Fruit fly (Drosophila melanogaster) whole organism, pupa: ENCODE results near the gene Sumo.

Experiments
- CG10348 ChIP-seq: fragments of 200-800 bp; sonication (Bioruptor generic); IDR thresholded peaks from 2 replicates; pipeline ENCODE4 v1.3.6; 2022; ENCODE audit warnings: missing biosample characterization, missing genetic modification characterization
- CG12605 ChIP-seq: fragments of 200-800 bp; sonication (Bioruptor generic); IDR thresholded peaks from 2 replicates; pipeline ENCODE4 v1.3.6; 2022; ENCODE audit warnings: missing biosample characterization, missing genetic modification characterization
- CG13204 ChIP-seq: fragments of 200-800 bp; sonication (Bioruptor generic); optimal IDR thresholded peaks from 2 replicates; lab custom pipeline; 2018; ENCODE audit warnings: missing biosample characterization, mild to moderate bottlenecking, missing genetic modification characterization, moderate library complexity
- CG14655 ChIP-seq: fragments of 200-800 bp; sonication (Bioruptor generic); optimal IDR thresholded peaks from 3 replicates; lab custom pipeline; 2017; ENCODE audit warnings: mild to moderate bottlenecking, missing biosample characterization, missing genetic modification reagents, missing genetic modification characterization
- CG15710 ChIP-seq: fragments of 200-800 bp; sonication (Bioruptor generic); optimal IDR thresholded peaks from 2 replicates; lab custom pipeline; 2018; ENCODE audit warnings: missing biosample characterization, mild to moderate bottlenecking, missing genetic modification characterization, moderate library complexity
- CG17806 ChIP-seq: fragments of 200-800 bp; sonication (Bioruptor generic); optimal IDR thresholded peaks from 2 replicates; lab custom pipeline; 2018; ENCODE audit warnings: missing biosample characterization, mild to moderate bottlenecking, missing genetic modification characterization, moderate library complexity
- CG32121 ChIP-seq: fragments of 200-800 bp; sonication (Bioruptor generic); IDR thresholded peaks from 2 replicates; pipeline ENCODE4 v1.3.6; 2022; ENCODE audit warnings: missing biosample characterization, missing genetic modification characterization
- CG34367 ChIP-seq: fragments of 200-800 bp; sonication (Bioruptor generic); optimal IDR thresholded peaks from 2 replicates; lab custom pipeline; 2018; ENCODE audit warnings: missing biosample characterization, mild to moderate bottlenecking, missing genetic modification characterization
- CG4496 ChIP-seq: fragments of 200-800 bp; sonication (Bioruptor generic); IDR thresholded peaks from 3 replicates; pipeline ENCODE4 v1.3.6; 2022; ENCODE audit warnings: missing biosample characterization, missing genetic modification characterization
- CG8159 ChIP-seq: fragments of 200-800 bp; sonication (Bioruptor generic); optimal IDR thresholded peaks from 3 replicates; lab custom pipeline; 2018; ENCODE audit warnings: missing biosample characterization, mild to moderate bottlenecking, missing genetic modification characterization, moderate library complexity
- CG8301 ChIP-seq: fragments of 200-800 bp; sonication (Bioruptor generic); optimal IDR thresholded peaks from 2 replicates; lab custom pipeline; 2018; ENCODE audit warnings: missing biosample characterization, mild to moderate bottlenecking, missing genetic modification characterization
- CG9948 ChIP-seq: fragments of 200-800 bp; sonication (Bioruptor generic); optimal IDR thresholded peaks from 2 replicates; lab custom pipeline; 2018; ENCODE audit warnings: missing biosample characterization, mild to moderate bottlenecking, missing genetic modification characterization, moderate library complexity
- D1 ChIP-seq: fragments of 200-800 bp; sonication (Bioruptor generic); optimal IDR thresholded peaks from 2 replicates; lab custom pipeline; 2018; ENCODE audit warnings: missing biosample characterization, mild to moderate bottlenecking, missing genetic modification characterization, moderate library complexity
- EcR ChIP-seq: fragments of 200-800 bp; sonication (Bioruptor generic); optimal IDR thresholded peaks from 3 replicates; lab custom pipeline; 2019; ENCODE audit warnings: missing biosample characterization, missing genetic modification characterization, mild to moderate bottlenecking, moderate library complexity, missing genetic modification reagents
- Ets98B ChIP-seq: fragments of 200-800 bp; sonication (Bioruptor generic); IDR thresholded peaks from 2 replicates; pipeline ENCODE4 v1.3.6; 2022; ENCODE audit warnings: missing biosample characterization, missing genetic modification characterization
- Pif1A ChIP-seq: fragments of 200-800 bp; sonication (Bioruptor generic); optimal IDR thresholded peaks from 3 replicates; lab custom pipeline; 2016; ENCODE audit warnings: missing biosample characterization, missing genetic modification characterization
- Pif1B ChIP-seq: fragments of 200-800 bp; sonication (Bioruptor generic); optimal IDR thresholded peaks from 3 replicates; lab custom pipeline; 2016; ENCODE audit warnings: missing biosample characterization, missing genetic modification characterization
- Snoo ChIP-seq: fragments of 200-800 bp; sonication (Bioruptor generic); optimal IDR thresholded peaks from 3 replicates; lab custom pipeline; 2017; ENCODE audit warnings: missing biosample characterization, mild to moderate bottlenecking, missing genetic modification characterization, inconsistent platforms
- fd96Ca ChIP-seq: fragments of 200-800 bp; sonication (Bioruptor generic); IDR thresholded peaks from 3 replicates; pipeline ENCODE4 v1.3.6; 2022; ENCODE audit warnings: missing biosample characterization, missing genetic modification characterization
- gl ChIP-seq: fragments of 200-800 bp; sonication (Bioruptor generic); optimal IDR thresholded peaks from 2 replicates; lab custom pipeline; 2018; ENCODE audit warnings: missing biosample characterization, mild to moderate bottlenecking, missing genetic modification characterization
- rn ChIP-seq: fragments of 200-800 bp; sonication (Bioruptor generic); IDR thresholded peaks from 2 replicates; pipeline ENCODE4 v1.3.6; 2022; ENCODE audit warnings: missing biosample characterization, missing genetic modification characterization

The Sumo gene

DNA sequence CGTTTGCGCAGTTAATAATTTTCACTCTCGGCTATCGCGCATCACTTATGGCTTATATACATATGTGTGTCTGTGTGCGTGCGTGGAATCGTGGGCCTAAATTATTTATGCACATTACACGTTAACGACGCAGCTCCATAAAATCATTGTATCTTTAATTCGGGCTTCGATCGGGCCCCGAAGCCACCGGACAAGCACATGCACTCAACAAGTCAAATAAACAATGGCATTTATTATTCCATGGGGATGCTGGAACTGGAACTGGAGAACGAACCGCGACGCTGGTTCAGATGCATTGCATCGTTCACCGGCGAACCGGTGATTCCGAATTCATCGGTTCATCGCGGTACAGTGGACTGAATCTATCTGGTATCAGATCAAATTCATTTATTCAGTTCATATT, 18.9 kb downstream of the Sumo start, which contains the start of gene ihog:
TSS of gene ihog (minus strand) at position 269 of the 403 bp plus-strand sequence.
- TF ChIP-seq CG4496 (GFP tag; lab: Robert Waterston, UW) (no peak), CG14655 (GFP tag; lab: Kevin White, UChicago) (no peak), CG34367 (tag; lab: Kevin White, UChicago) (peak; percentile 8), CG32121 (GFP tag; lab: Robert Waterston, UW) (no peak), CG13204 (no peak), EcR (GFP tag; lab: Kevin White, UChicago) (peak; percentile 58), rn (GFP tag; lab: Robert Waterston, UW) (no peak), CG12605 (peak; percentile 42; the same call in 1 of the 2 replicates), Ets98B (GFP tag; lab: Robert Waterston, UW) (no peak), CG9948 (no peak)

- TF ChIP-seq rn (GFP tag; lab: Robert Waterston, UW) (no peak), EcR (GFP tag; lab: Kevin White, UChicago) (no peak), Ets98B (GFP tag; lab: Robert Waterston, UW) (no peak), CG14655 (GFP tag; lab: Kevin White, UChicago) (no peak), CG13204 (no peak), CG9948 (no peak), Snoo (tag; lab: Kevin White, UChicago) (no peak), CG32121 (GFP tag; lab: Robert Waterston, UW) (no peak), CG17806 (tag; lab: Kevin White, UChicago) (no peak)
- TF ChIP-seq, all 21 proteins: peak for 0
These were observed 22.4 kb downstream of the Sumo start, which contains the start of gene Fgop2 for dm6 chr2L:6945088-6945487. Gene Fgop2, minus strand, starts transcription at chr2L:6945289.

- TF ChIP-seq CG13204: no peak
- no peak for TF ChIP-seq CG8159 (tag; lab: Kevin White, UChicago)
- TF ChIP-seq CG15710 (tag; lab: Kevin White, UChicago): no peak
- TF ChIP-seq gl (tag; lab: Kevin White, UChicago): no peak
- TF ChIP-seq CG4496 (GFP tag; lab: Robert Waterston, UW): no peak
- TF ChIP-seq CG34367 (tag; lab: Kevin White, UChicago): no peak
- TF ChIP-seq rn (GFP tag; lab: Robert Waterston, UW): no peak
- no peak for TF ChIP-seq Pif1A (GFP tag; lab: Kevin White, UChicago)
- no peak for TF ChIP-seq D1 (tag; lab: Kevin White, UChicago)
- TF ChIP-seq Snoo (tag; lab: Kevin White, UChicago): no peak
- no peak for TF ChIP-seq CG9948
- no peak for TF ChIP-seq CG12605
- no peak for TF ChIP-seq CG32121 (GFP tag; lab: Robert Waterston, UW)
- no peak for TF ChIP-seq CG10348 (GFP tag; lab: Robert Waterston, UW)
- no peak for TF ChIP-seq CG14655 (GFP tag; lab: Kevin White, UChicago)
- TF ChIP-seq Ets98B (GFP tag; lab: Robert Waterston, UW): no peak
These were observed 24.7 kb downstream of the Sumo start, which contains the start of gene CG18304 for dm6 chr2L:6942714-6943113. Gene CG18304, minus strand, starts transcription at chr2L:6942814.

- TF ChIP-seq rn (GFP tag; lab: Robert Waterston, UW): no peak
- TF ChIP-seq CG15710 (tag; lab: Kevin White, UChicago): no peak
- no peak for TF ChIP-seq gl (tag; lab: Kevin White, UChicago)
- no peak for TF ChIP-seq CG12605
- TF ChIP-seq CG17806 (tag; lab: Kevin White, UChicago): no peak
- no peak for TF ChIP-seq CG4496 (GFP tag; lab: Robert Waterston, UW)
- no peak for TF ChIP-seq D1 (tag; lab: Kevin White, UChicago)
- no peak for TF ChIP-seq CG13204
- no peak for TF ChIP-seq Ets98B (GFP tag; lab: Robert Waterston, UW)
These were observed 25.7 kb downstream of the Sumo start for dm6 chr2L:6941731-6942130.

DNA sequence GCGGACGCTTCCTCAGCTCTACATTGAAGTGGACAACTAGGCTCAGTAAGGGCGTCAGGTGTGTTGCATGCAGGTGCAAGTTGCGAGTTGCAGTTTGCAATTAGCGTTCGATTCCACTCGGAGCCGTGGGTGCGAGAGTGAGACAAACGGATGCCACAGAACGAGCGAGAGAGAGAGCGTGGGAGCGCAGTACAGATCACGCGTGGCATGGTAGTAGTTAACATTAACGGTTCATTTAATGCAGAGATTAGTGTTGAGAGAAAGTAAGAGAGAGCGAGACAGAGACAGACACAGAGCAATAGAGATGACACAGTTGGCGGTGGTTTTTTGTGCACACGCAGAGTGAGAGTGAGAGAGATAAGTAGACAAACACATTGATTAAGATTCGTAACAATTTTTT, 27.7 kb downstream of the Sumo start:
- TF ChIP-seq CG14655 (GFP tag; lab: Kevin White, UChicago): no peak
- TF ChIP-seq CG32121 (GFP tag; lab: Robert Waterston, UW): peak; percentile 7; the same call in 1 of the 2 replicates

DNA sequence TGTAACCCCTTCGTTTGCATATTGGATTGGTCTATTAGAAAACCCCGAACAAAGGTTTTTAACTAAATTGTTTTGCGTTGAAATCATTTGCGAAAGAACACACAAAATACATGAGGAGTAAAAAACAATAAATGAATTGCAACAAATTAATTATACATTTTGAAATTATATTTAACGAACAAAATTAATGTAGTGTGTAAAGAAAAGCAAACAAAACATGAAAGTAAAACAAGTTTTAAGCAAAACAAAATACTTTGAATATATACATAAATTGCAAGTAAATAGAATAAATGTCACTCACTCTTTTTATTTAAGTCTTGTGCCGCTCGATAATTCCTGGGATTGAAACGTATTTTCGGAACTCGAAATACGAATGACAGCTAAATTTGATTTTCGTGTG, 35.6 kb downstream of the Sumo start, which contains the start of gene CG43232:
TSS of gene CG43232 (plus strand) at position 301 of the 400 bp plus-strand sequence.
- TF ChIP-seq D1 (tag; lab: Kevin White, UChicago): no peak
- no peak for TF ChIP-seq CG8159 (tag; lab: Kevin White, UChicago)
- no peak for TF ChIP-seq gl (tag; lab: Kevin White, UChicago)

dm6 chr2L:6925114-6925513, 42.3 kb downstream of the Sumo start:
- TF ChIP-seq EcR (GFP tag; lab: Kevin White, UChicago) (no peak), CG8159 (tag; lab: Kevin White, UChicago) (no peak), CG4496 (GFP tag; lab: Robert Waterston, UW) (no peak), rn (GFP tag; lab: Robert Waterston, UW) (no peak), CG13204 (no peak), Ets98B (GFP tag; lab: Robert Waterston, UW) (no peak), CG17806 (tag; lab: Kevin White, UChicago) (no peak), fd96Ca (GFP tag; lab: Robert Waterston, UW) (no peak), Snoo (tag; lab: Kevin White, UChicago) (no peak), CG9948 (no peak), Pif1A (GFP tag; lab: Kevin White, UChicago) (no peak), CG15710 (tag; lab: Kevin White, UChicago) (no peak), CG14655 (GFP tag; lab: Kevin White, UChicago) (no peak), CG8301 (tag; lab: Kevin White, UChicago) (no peak), gl (tag; lab: Kevin White, UChicago) (no peak), CG34367 (tag; lab: Kevin White, UChicago) (no peak), Pif1B (GFP tag; lab: Kevin White, UChicago) (no peak), CG32121 (GFP tag; lab: Robert Waterston, UW) (no peak)
